Worm (Caenorhabditis elegans) whole organism, young adult: ENCODE results near the gene M153.3.
A peak's percentile ranks its signal among the peaks of the same experiment; 100 is the strongest.

ENCODE experiments used
- ama-1 ChIP-seq, 3 experiments: fragments of 150-350 bp in 1 of 3; sonication (generic microtip) in 2 of 3; optimal IDR thresholded peaks; 2 replicates each; lab custom pipeline; 2014 to 2018; ENCODE audit warnings: missing biosample characterization in 2 of 3, missing genetic modification characterization in 2 of 3, missing genetic modification reagents in 2 of 3
- fkh-3 ChIP-seq: sonication (generic microtip); optimal IDR thresholded peaks from 2 replicates; lab custom pipeline; 2016; ENCODE audit warnings: mild to moderate bottlenecking, missing genetic modification characterization, missing compliant biosample characterization
- him-1 ChIP-seq: sonication (generic microtip); optimal IDR thresholded peaks from 2 replicates; lab custom pipeline; 2016; ENCODE audit warnings: missing genotype, missing genetic modification reagents, missing genetic modification characterization, missing compliant biosample characterization
- nfyb-1 ChIP-seq: fragments of 200-800 bp; sonication (Bioruptor generic); IDR thresholded peaks from 2 replicates; pipeline ENCODE4 v1.3.6; 2022; ENCODE audit warnings: missing genetic modification reagents, missing genetic modification characterization, missing compliant biosample characterization
- pha-4 ChIP-seq: fragments of 150-350 bp; sonication (generic microtip); optimal IDR thresholded peaks from 2 replicates; lab custom pipeline; 2014; ENCODE audit warnings: missing biosample characterization, missing genetic modification reagents, missing genetic modification characterization
- snpc-1.3 ChIP-seq: sonication (generic microtip); optimal IDR thresholded peaks from 2 replicates; lab custom pipeline; 2017; ENCODE audit warnings: missing genetic modification characterization, mild to moderate bottlenecking, missing compliant biosample characterization, antibody characterized with exemption, moderate library complexity, missing genotype, missing genetic modification reagents; ENCODE audit not compliant: insufficient read depth
- snpc-3.4 ChIP-seq: sonication (generic microtip); optimal IDR thresholded peaks from 2 replicates; lab custom pipeline; 2017; ENCODE audit warnings: missing genetic modification characterization, mild to moderate bottlenecking, missing compliant biosample characterization, antibody characterized with exemption, moderate library complexity, missing genotype, missing genetic modification reagents
- xnd-1 ChIP-seq: sonication (generic microtip); optimal IDR thresholded peaks from 2 replicates; lab custom pipeline; 2016; ENCODE audit warnings: missing genotype, missing genetic modification reagents, missing genetic modification characterization, missing compliant biosample characterization

DNA sequence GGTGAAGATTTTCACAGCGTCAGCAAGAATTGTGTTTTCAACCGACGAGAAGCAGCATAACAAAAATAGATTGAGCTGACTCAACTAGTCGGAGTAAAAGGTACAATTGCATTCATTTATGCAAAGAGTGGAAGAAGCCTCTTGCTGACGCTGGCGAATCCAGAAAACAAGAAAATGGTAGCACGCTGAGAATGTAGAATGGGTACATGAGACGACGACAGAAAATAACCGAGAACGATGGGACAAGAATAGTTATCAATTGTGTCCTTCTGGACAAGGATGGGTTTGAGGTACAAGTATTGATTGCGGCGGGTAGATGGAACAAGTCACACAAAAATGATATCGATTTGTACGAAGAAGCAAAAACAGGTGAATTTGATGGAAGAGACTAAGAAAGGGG is 26.7 kb downstream of the M153.3 start:
- no peak for TF ChIP-seq xnd-1
- no peak for TF ChIP-seq pha-4 (tag; lab: Kevin White, UChicago)
- no peak for TF ChIP-seq ama-1 (optimal IDR thresholded peaks at IDR 0.05; lab: Kevin White, UChicago)
- TF ChIP-seq ama-1 (GFP tag; optimal IDR thresholded peaks at IDR 0.05; lab: Kevin White, UChicago), result no peak
- 0 out of 2 replicates have a peak, but pooled peaks have one; percentile 16 for TF ChIP-seq nfyb-1
- no peak for TF ChIP-seq him-1 (tag; lab: Kevin White, UChicago)
- TF ChIP-seq snpc-3.4 (tag; lab: Kevin White, UChicago), result no peak
- no peak for TF ChIP-seq fkh-3 (tag; lab: Kevin White, UChicago)
- TF ChIP-seq snpc-1.3 (tag; lab: Kevin White, UChicago), result no peak
